Worm (Caenorhabditis elegans) whole organism, L1 larva: ENCODE measurements around the gene clec-51.

ENCODE experiments used
- C04F5.9 ChIP-seq: sonication (generic microtip); optimal IDR thresholded peaks from 2 replicates; lab custom pipeline; 2016; ENCODE audit warnings: missing genetic modification characterization, missing compliant biosample characterization
- C34B4.2 ChIP-seq: sonication (generic microtip); optimal IDR thresholded peaks from 2 replicates; lab custom pipeline; 2017; ENCODE audit warnings: mild to moderate bottlenecking, missing genetic modification characterization, missing compliant biosample characterization
- Y116A8C.19 ChIP-seq: sonication (generic microtip); optimal IDR thresholded peaks from 2 replicates; lab custom pipeline; 2016; ENCODE audit warnings: missing compliant biosample characterization, missing genetic modification characterization, borderline replicate concordance
- alr-1 ChIP-seq: fragments of 200-800 bp; sonication (Bioruptor generic); optimal IDR thresholded peaks from 2 replicates; lab custom pipeline; 2018; ENCODE audit warnings: borderline replicate concordance, mild to moderate bottlenecking, missing genetic modification characterization, missing compliant biosample characterization
- aly-2 ChIP-seq: fragments of 150-350 bp; optimal IDR thresholded peaks from 2 replicates; lab custom pipeline; 2014; ENCODE audit warnings: missing biosample characterization, missing genetic modification characterization
- ama-1 ChIP-seq: fragments of 150-350 bp; optimal IDR thresholded peaks from 2 replicates; lab custom pipeline; 2014
- ceh-63 ChIP-seq: fragments of 200-800 bp; sonication (Bioruptor generic); optimal IDR thresholded peaks from 2 replicates; lab custom pipeline; 2018; ENCODE audit warnings: mild to moderate bottlenecking, missing genetic modification characterization, missing compliant biosample characterization
- ceh-8 ChIP-seq: fragments of 200-800 bp; sonication (Bioruptor generic); optimal IDR thresholded peaks from 2 replicates; lab custom pipeline; 2018; ENCODE audit warnings: mild to moderate bottlenecking, missing genetic modification characterization, moderate library complexity, missing compliant biosample characterization
- ceh-90 ChIP-seq: sonication (generic microtip); optimal IDR thresholded peaks from 2 replicates; lab custom pipeline; 2016; ENCODE audit warnings: missing genetic modification characterization, missing compliant biosample characterization
- ces-1 ChIP-seq: fragments of 150-350 bp; optimal IDR thresholded peaks from 2 replicates; lab custom pipeline; 2014; ENCODE audit warnings: missing biosample characterization, missing genetic modification reagents, missing genetic modification characterization
- dsc-1 ChIP-seq: sonication (generic microtip); optimal IDR thresholded peaks from 2 replicates; lab custom pipeline; 2016; ENCODE audit warnings: mild to moderate bottlenecking, missing genetic modification characterization, missing compliant biosample characterization
- efl-1 ChIP-seq, 4 experiments: fragments of 150-350 bp; optimal IDR thresholded peaks in 3 of 4; peaks in 1 of 4; 1 replicate in 1 of 4; 2 replicates in 3 of 4; lab custom pipeline; 2014; ENCODE audit warnings: missing biosample characterization in 2 of 4, missing genetic modification characterization in 2 of 4, missing genetic modification reagents in 2 of 4
- efl-3 ChIP-seq: fragments of 200-800 bp; sonication (Bioruptor generic); optimal IDR thresholded peaks from 2 replicates; lab custom pipeline; 2018; ENCODE audit warnings: mild to moderate bottlenecking, missing genetic modification characterization, missing compliant biosample characterization
- egl-13 ChIP-seq: sonication (generic microtip); optimal IDR thresholded peaks from 2 replicates; lab custom pipeline; 2016; ENCODE audit warnings: missing genotype, missing genetic modification reagents, missing genetic modification characterization, missing compliant biosample characterization
- egl-27 ChIP-seq, 2 experiments: fragments of 150-350 bp in 1 of 2; sonication (generic microtip); optimal IDR thresholded peaks; 3 replicates each; lab custom pipeline; 2017 to 2018; ENCODE audit warnings: missing biosample characterization in 2 of 2, missing genetic modification characterization in 2 of 2, missing genetic modification reagents in 2 of 2
- elt-2 ChIP-seq: sonication (generic microtip); optimal IDR thresholded peaks from 2 replicates; lab custom pipeline; 2016; ENCODE audit warnings: missing genetic modification characterization, mild to moderate bottlenecking, inconsistent platforms, missing compliant biosample characterization, missing genetic modification reagents
- elt-3 ChIP-seq, 6 experiments: fragments of 150-350 bp in 1 of 6; sonication (generic microtip); optimal IDR thresholded peaks; 2 replicates each; lab custom pipeline; 2017 to 2018; ENCODE audit warnings: missing biosample characterization in 6 of 6, missing genetic modification characterization in 6 of 6, inconsistent platforms in 1 of 6
- fkh-8 ChIP-seq: sonication (generic microtip); optimal IDR thresholded peaks from 2 replicates; lab custom pipeline; 2016; ENCODE audit warnings: mild to moderate bottlenecking, missing genetic modification characterization, missing compliant biosample characterization
- grh-1 ChIP-seq: fragments of 200-800 bp; sonication (Bioruptor generic); IDR thresholded peaks from 2 replicates; pipeline ENCODE4 v1.3.6; 2022; ENCODE audit warnings: missing genetic modification reagents, missing genetic modification characterization, missing compliant biosample characterization
- lin-35 ChIP-seq, 2 experiments: fragments of 150-350 bp; optimal IDR thresholded peaks; 2 replicates each; lab custom pipeline; 2014; ENCODE audit warnings: missing biosample characterization in 2 of 2, missing genetic modification characterization in 2 of 2, missing genetic modification reagents in 2 of 2
- lin-39 ChIP-seq: fragments of 150-350 bp; optimal IDR thresholded peaks from 2 replicates; lab custom pipeline; 2014; ENCODE audit warnings: missing biosample characterization, missing genetic modification reagents, missing genetic modification characterization
- lir-3 ChIP-seq: sonication (generic microtip); optimal IDR thresholded peaks from 2 replicates; lab custom pipeline; 2016; ENCODE audit warnings: mild to moderate bottlenecking, missing genetic modification characterization, moderate library complexity, missing compliant biosample characterization; ENCODE audit not compliant: poor library complexity
- lsy-2 ChIP-seq, 2 experiments: fragments of 150-350 bp; optimal IDR thresholded peaks; 2 replicates each; lab custom pipeline; 2014; ENCODE audit warnings: missing biosample characterization in 2 of 2, missing genetic modification characterization in 2 of 2
- mab-9 ChIP-seq: fragments of 200-800 bp; sonication (Bioruptor generic); IDR thresholded peaks from 2 replicates; pipeline ENCODE4 v1.3.6; 2022; ENCODE audit warnings: missing genetic modification reagents, missing genetic modification characterization, missing compliant biosample characterization
- nhr-12 ChIP-seq: sonication (generic microtip); optimal IDR thresholded peaks from 2 replicates; lab custom pipeline; 2017; ENCODE audit warnings: missing biosample characterization, missing genetic modification characterization
- nhr-28 ChIP-seq: fragments of 150-350 bp; optimal IDR thresholded peaks from 2 replicates; lab custom pipeline; 2014; ENCODE audit warnings: missing biosample characterization, missing genetic modification characterization
- nhr-76 ChIP-seq: sonication (generic microtip); optimal IDR thresholded peaks from 2 replicates; lab custom pipeline; 2017; ENCODE audit warnings: missing biosample characterization, missing genetic modification characterization
- nhr-85 ChIP-seq: sonication (generic microtip); peaks from one replicate; lab custom pipeline; 2016; ENCODE audit warnings: missing genetic modification characterization, inconsistent platforms, missing compliant biosample characterization
- pag-3 ChIP-seq: sonication (generic microtip); optimal IDR thresholded peaks from 2 replicates; lab custom pipeline; 2017; ENCODE audit warnings: missing genetic modification characterization, mild to moderate bottlenecking, missing compliant biosample characterization, antibody characterized with exemption, borderline replicate concordance; ENCODE audit not compliant: insufficient read depth
- skn-1 ChIP-seq: fragments of 150-350 bp; optimal IDR thresholded peaks from 2 replicates; lab custom pipeline; 2014; ENCODE audit warnings: missing biosample characterization, missing genetic modification characterization
- snpc-4 ChIP-seq: fragments of 150-350 bp; optimal IDR thresholded peaks from 2 replicates; lab custom pipeline; 2014; ENCODE audit warnings: missing biosample characterization, missing genetic modification characterization
- snu-23 ChIP-seq: sonication (generic microtip); optimal IDR thresholded peaks from 2 replicates; lab custom pipeline; 2016; ENCODE audit warnings: missing genetic modification characterization, missing compliant biosample characterization
- sup-37 ChIP-seq: fragments of 200-800 bp; sonication (Bioruptor generic); optimal IDR thresholded peaks from 2 replicates; lab custom pipeline; 2018; ENCODE audit warnings: mild to moderate bottlenecking, missing genetic modification characterization, missing compliant biosample characterization
- unc-130 ChIP-seq: fragments of 150-350 bp; optimal IDR thresholded peaks from 2 replicates; lab custom pipeline; 2017; ENCODE audit warnings: missing biosample characterization, missing genetic modification characterization, inconsistent platforms
- unc-30 ChIP-seq: sonication (generic microtip); optimal IDR thresholded peaks from 2 replicates; lab custom pipeline; 2017; ENCODE audit warnings: missing biosample characterization, missing genetic modification characterization
- vab-15 ChIP-seq: sonication (generic microtip); optimal IDR thresholded peaks from 2 replicates; lab custom pipeline; 2017; ENCODE audit warnings: missing genotype, mild to moderate bottlenecking, missing genetic modification characterization, missing compliant biosample characterization
- xbp-1 ChIP-seq: sonication (generic microtip); optimal IDR thresholded peaks from 2 replicates; lab custom pipeline; 2016; ENCODE audit warnings: missing genetic modification characterization, missing compliant biosample characterization
- zag-1 ChIP-seq: fragments of 150-350 bp; optimal IDR thresholded peaks from 2 replicates; lab custom pipeline; 2014; ENCODE audit warnings: missing biosample characterization, missing genetic modification characterization
- ztf-11 ChIP-seq, 2 experiments: sonication (generic microtip); optimal IDR thresholded peaks; 2 replicates each; lab custom pipeline; 2016 to 2017; ENCODE audit warnings: missing genetic modification characterization in 2 of 2, missing biosample characterization in 1 of 2, missing compliant biosample characterization in 1 of 2
- ztf-4 ChIP-seq: fragments of 150-350 bp; optimal IDR thresholded peaks from 2 replicates; lab custom pipeline; 2014; ENCODE audit warnings: missing biosample characterization, missing genetic modification characterization

Gene clec-51

ce11 chrIV:8163687-8164086 is at the start of gene clec-51:
Gene clec-51 (minus strand): TSS chrIV:8163800.
- TF ChIP-seq elt-2 (peak; percentile 92), snu-23 (GFP tag; lab: Kevin White, UChicago) (no peak), unc-130 (tag; lab: Kevin White, UChicago) (no peak), aly-2 (tag; lab: Kevin White, UChicago) (no peak), ama-1 (lab: Kevin White, UChicago) (no peak), nhr-12 (no peak), mab-9 (GFP tag; lab: Robert Waterston, UW) (no peak)

ce11 chrIV:8211747-8212146 is 48.1 kb upstream of the clec-51 start, which contains the start of gene C07G1.7:
Gene C07G1.7 (minus strand): TSS chrIV:8211847.
- TF ChIP-seq skn-1 (tag; lab: Kevin White, UChicago) = no peak
- TF ChIP-seq nhr-28 = no peak
- TF ChIP-seq dsc-1 (tag; lab: Kevin White, UChicago) = no peak
- TF ChIP-seq egl-13 = no peak
- no peak for TF ChIP-seq xbp-1
- TF ChIP-seq elt-3 (tag; optimal IDR thresholded peaks at IDR 0.05; lab: Kevin White, UChicago) = no peak
- TF ChIP-seq C34B4.2 (tag; lab: Kevin White, UChicago) = no peak
- no peak for TF ChIP-seq efl-1 (optimal IDR thresholded peaks at IDR 0.05; lab: Kevin White, UChicago)
- TF ChIP-seq efl-1 (GFP tag; optimal IDR thresholded peaks at IDR 0.05 in 1 of 2; lab: Kevin White, UChicago) = no peak
- TF ChIP-seq grh-1 (GFP tag; lab: Robert Waterston, UW) = no peak
- no peak for TF ChIP-seq lir-3 (tag; lab: Kevin White, UChicago)
- no peak for TF ChIP-seq C04F5.9 (tag; lab: Kevin White, UChicago)
- no peak for TF ChIP-seq Y116A8C.19 (tag; lab: Kevin White, UChicago)
- TF ChIP-seq ztf-4 (tag; lab: Kevin White, UChicago) = no peak
- TF ChIP-seq nhr-85 = no peak
- no peak for TF ChIP-seq vab-15 (tag; lab: Kevin White, UChicago)
- no peak for TF ChIP-seq snpc-4 (tag; lab: Kevin White, UChicago)
- no peak for TF ChIP-seq pag-3 (tag; lab: Kevin White, UChicago)
- TF ChIP-seq nhr-76 (tag; lab: Kevin White, UChicago) = no peak
- TF ChIP-seq alr-1 (tag; lab: Kevin White, UChicago) = no peak
- no peak for TF ChIP-seq lsy-2 (tag; optimal IDR thresholded peaks at IDR 0.05; lab: Kevin White, UChicago)

ce11 chrIV:8210300-8210699 is 46.7 kb upstream of the clec-51 start, which contains the start of gene C07G1.6:
Gene C07G1.6 (minus strand): TSS chrIV:8210400.
- TF ChIP-seq snu-23 (GFP tag; lab: Kevin White, UChicago) (no peak), lin-35 (GFP tag; optimal IDR thresholded peaks at IDR 0.05; lab: Kevin White, UChicago) (no peak), unc-30 (tag; lab: Kevin White, UChicago) (no peak), skn-1 (tag; lab: Kevin White, UChicago) (no peak), ama-1 (lab: Kevin White, UChicago) (no peak), egl-27 (tag; optimal IDR thresholded peaks at IDR 0.05; lab: Kevin White, UChicago) (no peak), pag-3 (tag; lab: Kevin White, UChicago) (no peak), lin-39 (tag; lab: Kevin White, UChicago) (no peak), ztf-11 (tag; optimal IDR thresholded peaks at IDR 0.05; lab: Kevin White, UChicago) (no peak), fkh-8 (tag; lab: Kevin White, UChicago) (no peak)
- TF ChIP-seq, all 84 proteins: peak for 0

- TF ChIP-seq ces-1 (GFP tag; lab: Kevin White, UChicago) = no peak
- no peak for TF ChIP-seq ceh-90
- TF ChIP-seq ama-1 (lab: Kevin White, UChicago) = no peak
- TF ChIP-seq ceh-8 (GFP tag; lab: Kevin White, UChicago) = no peak
- TF ChIP-seq ceh-63 (GFP tag; lab: Kevin White, UChicago) = no peak
- no peak for TF ChIP-seq ztf-4 (tag; lab: Kevin White, UChicago)
- no peak for TF ChIP-seq vab-15 (tag; lab: Kevin White, UChicago)
- no peak for TF ChIP-seq efl-3 (GFP tag; lab: Kevin White, UChicago)
- no peak for TF ChIP-seq zag-1 (tag; lab: Kevin White, UChicago)
- no peak for TF ChIP-seq sup-37 (GFP tag; lab: Kevin White, UChicago)
These were observed 45.3 kb upstream of the clec-51 start for ce11 chrIV:8208855-8209254.
